Worm (Caenorhabditis elegans) whole organism, young adult: ENCODE data around the gene mcm-3.

ENCODE experiments used
- B0019.2 ChIP-seq: fragments of 200-800 bp; sonication (Bioruptor generic); conservative IDR thresholded peaks from 2 replicates; pipeline ENCODE4 v1.3.6; 2022; ENCODE audit warnings: missing genetic modification reagents, missing genetic modification characterization, missing compliant biosample characterization
- B0336.3 ChIP-seq: fragments of 200-800 bp; sonication (Bioruptor generic); IDR thresholded peaks from 2 replicates; pipeline ENCODE4 v1.3.6; 2022; ENCODE audit warnings: missing genetic modification characterization, missing compliant biosample characterization
- C17E4.6 ChIP-seq: fragments of 200-800 bp; sonication (Bioruptor generic); IDR thresholded peaks from 2 replicates; pipeline ENCODE4 v1.3.6; 2022; ENCODE audit warnings: missing genetic modification reagents, missing genetic modification characterization, missing compliant biosample characterization
- F10E7.11 ChIP-seq: sonication (generic microtip); optimal IDR thresholded peaks from 2 replicates; lab custom pipeline; 2017; ENCODE audit warnings: mild to moderate bottlenecking, missing genetic modification characterization, moderate library complexity, missing compliant biosample characterization
- K11D2.4 ChIP-seq: fragments of 200-800 bp; sonication (Bioruptor generic); IDR thresholded peaks from 2 replicates; pipeline ENCODE4 v1.3.6; 2022; ENCODE audit warnings: missing genetic modification reagents, missing genetic modification characterization, missing compliant biosample characterization
- K12H6.12 ChIP-seq: fragments of 200-800 bp; sonication (Bioruptor generic); optimal IDR thresholded peaks from 2 replicates; lab custom pipeline; 2018; ENCODE audit warnings: mild to moderate bottlenecking, missing genetic modification characterization, missing compliant biosample characterization
- ama-1 ChIP-seq, 3 experiments: fragments of 150-350 bp in 1 of 3; sonication (generic microtip) in 2 of 3; optimal IDR thresholded peaks; 2 replicates each; lab custom pipeline; 2014 to 2018; ENCODE audit warnings: missing biosample characterization in 2 of 3, missing genetic modification characterization in 2 of 3, missing genetic modification reagents in 2 of 3
- attf-5 ChIP-seq: fragments of 200-800 bp; sonication (Bioruptor generic); optimal IDR thresholded peaks from 2 replicates; lab custom pipeline; 2018; ENCODE audit warnings: mild to moderate bottlenecking, missing genetic modification characterization, missing compliant biosample characterization
- attf-6 ChIP-seq: fragments of 200-800 bp; sonication (Bioruptor generic); IDR thresholded peaks from 2 replicates; pipeline ENCODE4 v1.3.6; 2022; ENCODE audit warnings: missing genetic modification reagents, missing genetic modification characterization, missing compliant biosample characterization
- bed-2 ChIP-seq: fragments of 200-800 bp; sonication (Bioruptor generic); IDR thresholded peaks from 2 replicates; pipeline ENCODE4 v1.3.6; 2022; ENCODE audit warnings: missing genetic modification reagents, missing genetic modification characterization, missing compliant biosample characterization
- cebp-1 ChIP-seq, 2 experiments: fragments of 200-800 bp in 1 of 2; sonication (Bioruptor generic) in 1 of 2; sonication (generic microtip) in 1 of 2; IDR thresholded peaks in 1 of 2; optimal IDR thresholded peaks in 1 of 2; 2 replicates each; pipeline versions ENCODE4 v1.3.6 to Lab custom; 2017 to 2022; ENCODE audit warnings: missing compliant biosample characterization in 2 of 2, missing genetic modification characterization in 2 of 2, mild to moderate bottlenecking in 1 of 2, missing genetic modification reagents in 1 of 2, moderate library complexity in 1 of 2
- cebp-2 ChIP-seq: fragments of 200-800 bp; sonication (Bioruptor generic); IDR thresholded peaks from 2 replicates; pipeline ENCODE4 v1.3.6; 2022; ENCODE audit warnings: missing genetic modification characterization, missing compliant biosample characterization
- ceh-100 ChIP-seq: fragments of 200-800 bp; sonication (Bioruptor generic); IDR thresholded peaks from 2 replicates; pipeline ENCODE4 v1.3.6; 2022; ENCODE audit warnings: missing genetic modification reagents, missing genetic modification characterization, missing compliant biosample characterization
- ceh-27 ChIP-seq: fragments of 200-800 bp; sonication (Bioruptor generic); optimal IDR thresholded peaks from 2 replicates; lab custom pipeline; 2018; ENCODE audit warnings: mild to moderate bottlenecking, missing genetic modification characterization, moderate library complexity, missing compliant biosample characterization
- ceh-58 ChIP-seq: fragments of 200-800 bp; sonication (Bioruptor generic); IDR thresholded peaks from 2 replicates; pipeline ENCODE4 v1.3.6; 2022; ENCODE audit warnings: missing genetic modification characterization, missing compliant biosample characterization
- chd-7 ChIP-seq: sonication (generic microtip); optimal IDR thresholded peaks from 2 replicates; lab custom pipeline; 2016; ENCODE audit warnings: mild to moderate bottlenecking, missing genetic modification characterization, moderate library complexity, missing compliant biosample characterization
- dpff-1 ChIP-seq: sonication (generic microtip); optimal IDR thresholded peaks from 2 replicates; lab custom pipeline; 2017; ENCODE audit warnings: mild to moderate bottlenecking, missing genetic modification characterization, missing compliant biosample characterization
- egl-18 ChIP-seq: fragments of 200-800 bp; sonication (Bioruptor generic); IDR thresholded peaks from 2 replicates; pipeline ENCODE4 v1.3.6; 2022; ENCODE audit warnings: missing genetic modification reagents, missing genetic modification characterization, missing compliant biosample characterization
- egrh-3 ChIP-seq: fragments of 200-800 bp; sonication (Bioruptor generic); IDR thresholded peaks from 2 replicates; pipeline ENCODE4 v1.3.6; 2022; ENCODE audit warnings: missing genetic modification reagents, missing genetic modification characterization, missing compliant biosample characterization
- him-1 ChIP-seq: sonication (generic microtip); optimal IDR thresholded peaks from 2 replicates; lab custom pipeline; 2016; ENCODE audit warnings: missing genotype, missing genetic modification reagents, missing genetic modification characterization, missing compliant biosample characterization
- hmg-1.2 ChIP-seq: fragments of 200-800 bp; sonication (Bioruptor generic); IDR thresholded peaks from 2 replicates; pipeline ENCODE4 v1.3.6; 2022; ENCODE audit warnings: missing genetic modification reagents, missing genetic modification characterization, missing compliant biosample characterization
- lin-35 ChIP-seq, 3 experiments: fragments of 150-350 bp in 2 of 3; sonication (generic microtip) in 1 of 3; optimal IDR thresholded peaks; 2 replicates each; lab custom pipeline; 2014 to 2018; ENCODE audit warnings: missing biosample characterization in 3 of 3, missing genetic modification characterization in 3 of 3, missing genetic modification reagents in 3 of 3
- lin-40 ChIP-seq: sonication (generic microtip); optimal IDR thresholded peaks from 2 replicates; lab custom pipeline; 2016; ENCODE audit warnings: missing genetic modification characterization, mild to moderate bottlenecking, missing compliant biosample characterization, missing genotype, missing genetic modification reagents
- madf-10 ChIP-seq: sonication (generic microtip); optimal IDR thresholded peaks from 2 replicates; lab custom pipeline; 2016; ENCODE audit warnings: mild to moderate bottlenecking, missing genetic modification characterization, missing compliant biosample characterization
- madf-6 ChIP-seq: fragments of 200-800 bp; sonication (Bioruptor generic); IDR thresholded peaks from 2 replicates; pipeline ENCODE4 v1.3.6; 2022; ENCODE audit warnings: missing genetic modification reagents, missing genetic modification characterization, missing compliant biosample characterization
- madf-8 ChIP-seq: fragments of 200-800 bp; sonication (Bioruptor generic); conservative IDR thresholded peaks from 2 replicates; pipeline ENCODE4 v1.3.6; 2022; ENCODE audit warnings: missing genetic modification reagents, missing genetic modification characterization, missing compliant biosample characterization
- mcd-1 ChIP-seq: fragments of 200-800 bp; sonication (Bioruptor generic); IDR thresholded peaks from 2 replicates; pipeline ENCODE4 v1.3.6; 2022; ENCODE audit warnings: missing genetic modification reagents, missing genetic modification characterization, missing compliant biosample characterization
- nfya-1 ChIP-seq: sonication (generic microtip); optimal IDR thresholded peaks from 2 replicates; lab custom pipeline; 2017; ENCODE audit warnings: antibody characterized with exemption, missing compliant biosample characterization, missing genetic modification characterization, borderline replicate concordance; ENCODE audit not compliant: insufficient read depth
- pbrm-1 ChIP-seq: fragments of 200-800 bp; sonication (Bioruptor generic); IDR thresholded peaks from 2 replicates; pipeline ENCODE4 v1.3.6; 2022; ENCODE audit warnings: missing genetic modification reagents, missing genetic modification characterization, missing compliant biosample characterization
- rpc-1 ChIP-seq, 2 experiments: fragments of 150-350 bp in 1 of 2; sonication (generic microtip) in 1 of 2; optimal IDR thresholded peaks; 2 replicates each; lab custom pipeline; 2014 to 2018; ENCODE audit warnings: missing biosample characterization in 1 of 2, missing genetic modification characterization in 1 of 2, missing genetic modification reagents in 1 of 2, missing genotype in 1 of 2
- snpc-1.1 ChIP-seq: sonication (generic microtip); optimal IDR thresholded peaks from 2 replicates; lab custom pipeline; 2017; ENCODE audit warnings: missing genetic modification characterization, mild to moderate bottlenecking, missing compliant biosample characterization, antibody characterized with exemption, moderate library complexity, missing genotype, missing genetic modification reagents; ENCODE audit not compliant: insufficient read depth
- snpc-1.3 ChIP-seq: sonication (generic microtip); optimal IDR thresholded peaks from 2 replicates; lab custom pipeline; 2017; ENCODE audit warnings: missing genetic modification characterization, mild to moderate bottlenecking, missing compliant biosample characterization, antibody characterized with exemption, moderate library complexity, missing genotype, missing genetic modification reagents; ENCODE audit not compliant: insufficient read depth
- snpc-4 ChIP-seq, 5 experiments: fragments of 150-350 bp in 1 of 5; sonication (generic microtip) in 4 of 5; optimal IDR thresholded peaks; 2 replicates each; lab custom pipeline; 2014 to 2018; ENCODE audit warnings: missing genetic modification characterization in 5 of 5, missing biosample characterization in 3 of 5, antibody characterized with exemption in 2 of 5, mild to moderate bottlenecking in 2 of 5, missing compliant biosample characterization in 2 of 5, missing genotype in 2 of 5, moderate library complexity in 2 of 5, missing genetic modification reagents in 1 of 5
- somi-1 ChIP-seq: fragments of 200-800 bp; sonication (Bioruptor generic); optimal IDR thresholded peaks from 2 replicates; lab custom pipeline; 2018; ENCODE audit warnings: mild to moderate bottlenecking, missing genetic modification characterization, missing compliant biosample characterization
- tbp1 ChIP-seq: fragments of 200-800 bp; sonication (Bioruptor generic); optimal IDR thresholded peaks from 2 replicates; lab custom pipeline; 2018; ENCODE audit warnings: mild to moderate bottlenecking, missing genetic modification characterization, missing compliant biosample characterization
- tbx-9 ChIP-seq: sonication (generic microtip); optimal IDR thresholded peaks from 2 replicates; lab custom pipeline; 2016; ENCODE audit warnings: borderline replicate concordance, missing genetic modification characterization, inconsistent platforms, missing compliant biosample characterization
- unc-62 ChIP-seq: fragments of 150-350 bp; optimal IDR thresholded peaks from 2 replicates; lab custom pipeline; 2014; ENCODE audit warnings: missing biosample characterization, missing genetic modification reagents, missing genetic modification characterization
- zfh-2 ChIP-seq: fragments of 200-800 bp; sonication (Bioruptor generic); conservative IDR thresholded peaks from 2 replicates; pipeline ENCODE4 v1.3.6; 2022; ENCODE audit warnings: missing genetic modification reagents, missing genetic modification characterization, missing compliant biosample characterization
- ztf-18 ChIP-seq: sonication (generic microtip); optimal IDR thresholded peaks from 2 replicates; lab custom pipeline; 2016; ENCODE audit warnings: missing genotype, mild to moderate bottlenecking, missing genetic modification characterization, missing compliant biosample characterization
- ztf-6 ChIP-seq: fragments of 200-800 bp; sonication (Bioruptor generic); IDR thresholded peaks from 2 replicates; pipeline ENCODE4 v1.3.6; 2022; ENCODE audit warnings: missing genetic modification reagents, missing genetic modification characterization, missing compliant biosample characterization

mcm-3 gene

DNA sequence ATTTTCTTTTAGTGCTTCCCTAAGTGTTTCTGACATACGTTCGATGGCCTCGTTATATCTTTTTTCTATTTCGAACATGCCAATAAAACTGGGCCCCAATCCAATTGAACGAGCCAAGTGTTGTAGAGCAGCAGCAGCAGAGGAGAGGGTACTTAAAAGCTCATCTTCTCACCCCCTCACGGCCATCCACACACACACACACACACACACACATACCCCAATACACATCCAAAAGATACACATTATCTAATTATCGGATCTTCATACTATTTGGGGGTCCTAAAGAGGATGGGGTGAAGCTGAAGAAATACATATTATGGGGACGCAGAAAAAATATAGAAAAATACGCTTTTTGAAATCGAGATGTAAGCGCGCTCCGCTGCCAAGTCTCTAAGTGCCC is 13.3 kb upstream of the mcm-3 start:
- TF ChIP-seq madf-10 (no peak), ceh-27 (GFP tag; lab: Kevin White, UChicago) (peak; percentile 69), dpff-1 (no peak)

DNA sequence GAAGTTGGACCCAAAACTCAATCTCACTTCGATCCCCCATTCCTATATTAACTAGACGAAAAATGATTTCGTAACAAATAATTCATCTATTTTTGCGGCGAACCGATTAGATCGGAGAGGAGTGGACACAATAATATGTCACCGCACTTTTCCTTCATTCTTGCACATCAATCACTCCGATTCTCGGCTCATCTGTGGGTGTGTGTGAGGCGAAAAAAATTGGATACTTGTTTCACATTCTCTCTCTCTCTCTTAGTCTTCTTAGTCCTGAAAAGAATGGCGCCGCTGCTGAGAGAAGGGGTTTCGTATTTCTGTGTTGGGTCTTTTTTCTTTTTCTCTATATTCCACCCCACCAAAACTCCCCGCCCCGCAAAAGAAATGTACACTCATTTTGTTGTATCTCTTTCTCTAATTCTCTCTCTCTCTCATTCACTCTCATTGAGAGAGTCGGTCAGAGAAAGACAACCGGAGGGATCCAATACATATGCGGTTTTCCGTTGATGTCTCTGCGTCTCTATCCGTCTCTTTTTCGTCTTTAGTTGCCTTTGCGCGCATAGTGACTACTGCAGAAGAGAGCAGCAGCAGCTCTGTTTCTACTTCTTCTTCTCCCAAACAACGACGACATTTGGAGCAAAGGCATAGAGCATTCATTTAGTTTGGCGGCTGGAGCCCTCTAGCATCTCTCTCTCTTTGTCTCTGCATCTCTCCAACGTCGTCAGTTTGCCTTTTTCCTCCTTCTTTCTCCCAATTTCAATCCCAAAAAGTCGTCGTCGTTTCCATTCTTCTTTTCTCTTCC is 11.8 kb upstream of the mcm-3 start, which contains the start of gene unc-76:
unc-76 (plus strand) TSS at position 746 of the 796 bp plus-strand sequence.
- TF ChIP-seq K11D2.4 (GFP tag; lab: Robert Waterston, UW) (peak; percentile 56; the same call in 1 of the 2 replicates), madf-8 (GFP tag; lab: Robert Waterston, UW) (no peak), snpc-4 (GFP tag; optimal IDR thresholded peaks at IDR 0.05; lab: Kevin White, UChicago) (no peak), snpc-4 (tag; optimal IDR thresholded peaks at IDR 0.05; lab: Kevin White, UChicago) (peak in 2 of 4 experiments; percentile 34 to 55), cebp-1 (GFP tag; IDR thresholded peaks at IDR 0.05; lab: Robert Waterston, UW) (no peak), cebp-1 (tag; optimal IDR thresholded peaks at IDR 0.05; lab: Kevin White, UChicago) (peak; percentile 67), tbp1 (GFP tag; lab: Kevin White, UChicago) (peak; percentile 10), him-1 (tag; lab: Kevin White, UChicago) (no peak), lin-40 (tag; lab: Kevin White, UChicago) (peak; percentile 76), somi-1 (GFP tag; lab: Kevin White, UChicago) (no peak), rpc-1 (optimal IDR thresholded peaks at IDR 0.05; lab: Kevin White, UChicago) (no peak), rpc-1 (tag; optimal IDR thresholded peaks at IDR 0.05; lab: Kevin White, UChicago) (no peak), C17E4.6 (no peak), ztf-6 (GFP tag; lab: Robert Waterston, UW) (no peak), pbrm-1 (GFP tag; lab: Robert Waterston, UW) (no peak), ceh-27 (GFP tag; lab: Kevin White, UChicago) (peak; percentile 13), madf-10 (peak; percentile 20), snpc-1.1 (tag; lab: Kevin White, UChicago) (no peak), zfh-2 (GFP tag; lab: Robert Waterston, UW) (peak; percentile 53; the same call in 1 of the 2 replicates), ztf-18 (tag; lab: Kevin White, UChicago) (peak; percentile 29), unc-62 (GFP tag; lab: Kevin White, UChicago) (no peak), F10E7.11 (tag; lab: Kevin White, UChicago) (no peak), madf-6 (GFP tag; lab: Robert Waterston, UW) (no peak), ceh-58 (GFP tag; lab: Robert Waterston, UW) (no peak), attf-5 (peak; percentile 38), mcd-1 (peak; percentile 51), egrh-3 (GFP tag; lab: Robert Waterston, UW) (0 out of 2 replicates have a peak, but pooled peaks have one; percentile 15), cebp-2 (GFP tag; lab: Robert Waterston, UW) (no peak), bed-2 (GFP tag; lab: Robert Waterston, UW) (no peak), lin-35 (GFP tag; optimal IDR thresholded peaks at IDR 0.05; lab: Kevin White, UChicago) (no peak), snpc-1.3 (tag; lab: Kevin White, UChicago) (no peak), ceh-100 (GFP tag; lab: Robert Waterston, UW) (no peak), K12H6.12 (tag; lab: Kevin White, UChicago) (peak; percentile 89), tbx-9 (tag; lab: Kevin White, UChicago) (no peak), chd-7 (tag; lab: Kevin White, UChicago) (no peak), B0336.3 (peak; percentile 39; the same call in 1 of the 2 replicates), attf-6 (GFP tag; lab: Robert Waterston, UW) (no peak), nfya-1 (tag; lab: Kevin White, UChicago) (no peak), egl-18 (GFP tag; lab: Robert Waterston, UW) (no peak), B0019.2 (GFP tag; lab: Robert Waterston, UW) (no peak), hmg-1.2 (peak; percentile 69), ama-1 (optimal IDR thresholded peaks at IDR 0.05; lab: Kevin White, UChicago) (no peak), ama-1 (GFP tag; optimal IDR thresholded peaks at IDR 0.05; lab: Kevin White, UChicago) (no peak)
